Fruit fly (Drosophila melanogaster) whole organism, wandering third instar larva: ENCODE results near the gene elav.

Experiments
- Abd-B ChIP-seq: fragments of >200 bp; optimal IDR thresholded peaks from 2 replicates; lab custom pipeline; 2017; ENCODE audit warnings: missing biosample characterization, missing genetic modification characterization
- CG32264 ChIP-seq: fragments of 200-800 bp; sonication (Bioruptor generic); optimal IDR thresholded peaks from 2 replicates; lab custom pipeline; 2016; ENCODE audit warnings: missing biosample characterization, missing genetic modification characterization
- CG9705 ChIP-seq: fragments of 200-800 bp; sonication (Bioruptor generic); optimal IDR thresholded peaks from 2 replicates; lab custom pipeline; 2018; ENCODE audit warnings: missing biosample characterization, mild to moderate bottlenecking, missing genetic modification characterization
- Dif ChIP-seq: fragments of 200-275, 200-300 bp; sonication (Bioruptor generic); optimal IDR thresholded peaks from 2 replicates; lab custom pipeline; 2018; ENCODE audit warnings: missing biosample characterization, missing genetic modification characterization; ENCODE audit not compliant: partially characterized antibody
- GATAd ChIP-seq: sonication (Bioruptor generic); optimal IDR thresholded peaks from 2 replicates; lab custom pipeline; 2016; ENCODE audit warnings: missing biosample characterization, missing genetic modification characterization
- HLH106 ChIP-seq: fragments of 200-800 bp; optimal IDR thresholded peaks from 3 replicates; lab custom pipeline; 2019; ENCODE audit warnings: missing biosample characterization, mild to moderate bottlenecking, missing genetic modification characterization, moderate library complexity
- Hnf4 ChIP-seq: fragments of 200-800 bp; sonication (Bioruptor generic); optimal IDR thresholded peaks from 2 replicates; lab custom pipeline; 2016; ENCODE audit warnings: missing biosample characterization, mild to moderate bottlenecking, missing genetic modification characterization
- Hr78 ChIP-seq: fragments of >200 bp; optimal IDR thresholded peaks from 2 replicates; lab custom pipeline; 2017; ENCODE audit warnings: missing biosample characterization, missing genetic modification characterization
- Hr83 ChIP-seq: fragments of 200-300 bp; sonication (Bioruptor generic); optimal IDR thresholded peaks from 2 replicates; lab custom pipeline; 2016; ENCODE audit warnings: missing biosample characterization, mild to moderate bottlenecking, missing genetic modification characterization, moderate library complexity; ENCODE audit not compliant: poor library complexity, severe bottlenecking
- Jra ChIP-seq: sonication (Bioruptor generic); optimal IDR thresholded peaks from 2 replicates; lab custom pipeline; 2016; ENCODE audit warnings: missing biosample characterization, missing genetic modification characterization
- Mio ChIP-seq: sonication (Bioruptor generic); optimal IDR thresholded peaks from 2 replicates; lab custom pipeline; 2016; ENCODE audit warnings: missing biosample characterization, missing genetic modification characterization
- OdsH ChIP-seq: fragments of 200-800 bp; sonication (Bioruptor generic); optimal IDR thresholded peaks from 2 replicates; lab custom pipeline; 2016; ENCODE audit warnings: missing biosample characterization, mild to moderate bottlenecking, missing genetic modification characterization
- br ChIP-seq: fragments of 200-800 bp; sonication (Bioruptor generic); optimal IDR thresholded peaks from 2 replicates; lab custom pipeline; 2016; ENCODE audit warnings: missing biosample characterization, missing genetic modification characterization
- brk ChIP-seq: fragments of 200-800 bp; sonication (Bioruptor generic); optimal IDR thresholded peaks from 2 replicates; lab custom pipeline; 2016; ENCODE audit warnings: missing biosample characterization, mild to moderate bottlenecking, missing genetic modification characterization
- dmrt93B ChIP-seq: fragments of 200-800 bp; sonication (Bioruptor generic); optimal IDR thresholded peaks from 2 replicates; lab custom pipeline; 2018; ENCODE audit warnings: missing biosample characterization, mild to moderate bottlenecking, missing genetic modification characterization
- foxo ChIP-seq, 2 experiments: fragments of 200-800 bp; sonication (Bioruptor generic); optimal IDR thresholded peaks; 2 replicates in 1 of 2; 3 replicates in 1 of 2; lab custom pipeline; 2016 to 2017; ENCODE audit warnings: missing biosample characterization in 2 of 2, missing genetic modification characterization in 2 of 2
- fru ChIP-seq: fragments of 200-800 bp; sonication (Bioruptor generic); optimal IDR thresholded peaks from 3 replicates; lab custom pipeline; 2016; ENCODE audit warnings: missing biosample characterization, mild to moderate bottlenecking, missing genetic modification characterization
- lola ChIP-seq: fragments of >200 bp; optimal IDR thresholded peaks from 2 replicates; lab custom pipeline; 2017; ENCODE audit warnings: missing biosample characterization, missing genetic modification characterization
- psq ChIP-seq: fragments of 200-800 bp; sonication (Bioruptor generic); optimal IDR thresholded peaks from 3 replicates; lab custom pipeline; 2017; ENCODE audit warnings: missing biosample characterization, mild to moderate bottlenecking, missing genetic modification characterization, moderate library complexity
- rgr ChIP-seq: fragments of 200-800 bp; sonication (Bioruptor generic); optimal IDR thresholded peaks from 3 replicates; lab custom pipeline; 2016; ENCODE audit warnings: missing biosample characterization, mild to moderate bottlenecking, missing genetic modification characterization
- sage ChIP-seq: fragments of 200-800 bp; sonication (Bioruptor generic); optimal IDR thresholded peaks from 2 replicates; lab custom pipeline; 2016; ENCODE audit warnings: missing biosample characterization, mild to moderate bottlenecking, missing genetic modification characterization
- sv ChIP-seq: fragments of 200-800 bp; sonication (Bioruptor generic); optimal IDR thresholded peaks from 3 replicates; lab custom pipeline; 2016; ENCODE audit warnings: missing biosample characterization, missing genetic modification characterization
- usp ChIP-seq: fragments of >200 bp; optimal IDR thresholded peaks from 2 replicates; lab custom pipeline; 2017; ENCODE audit warnings: missing biosample characterization, missing genetic modification characterization
- woc ChIP-seq: sonication (Bioruptor generic); optimal IDR thresholded peaks from 2 replicates; lab custom pipeline; 2016; ENCODE audit warnings: missing biosample characterization, mild to moderate bottlenecking, missing genetic modification characterization

Gene elav

DNA sequence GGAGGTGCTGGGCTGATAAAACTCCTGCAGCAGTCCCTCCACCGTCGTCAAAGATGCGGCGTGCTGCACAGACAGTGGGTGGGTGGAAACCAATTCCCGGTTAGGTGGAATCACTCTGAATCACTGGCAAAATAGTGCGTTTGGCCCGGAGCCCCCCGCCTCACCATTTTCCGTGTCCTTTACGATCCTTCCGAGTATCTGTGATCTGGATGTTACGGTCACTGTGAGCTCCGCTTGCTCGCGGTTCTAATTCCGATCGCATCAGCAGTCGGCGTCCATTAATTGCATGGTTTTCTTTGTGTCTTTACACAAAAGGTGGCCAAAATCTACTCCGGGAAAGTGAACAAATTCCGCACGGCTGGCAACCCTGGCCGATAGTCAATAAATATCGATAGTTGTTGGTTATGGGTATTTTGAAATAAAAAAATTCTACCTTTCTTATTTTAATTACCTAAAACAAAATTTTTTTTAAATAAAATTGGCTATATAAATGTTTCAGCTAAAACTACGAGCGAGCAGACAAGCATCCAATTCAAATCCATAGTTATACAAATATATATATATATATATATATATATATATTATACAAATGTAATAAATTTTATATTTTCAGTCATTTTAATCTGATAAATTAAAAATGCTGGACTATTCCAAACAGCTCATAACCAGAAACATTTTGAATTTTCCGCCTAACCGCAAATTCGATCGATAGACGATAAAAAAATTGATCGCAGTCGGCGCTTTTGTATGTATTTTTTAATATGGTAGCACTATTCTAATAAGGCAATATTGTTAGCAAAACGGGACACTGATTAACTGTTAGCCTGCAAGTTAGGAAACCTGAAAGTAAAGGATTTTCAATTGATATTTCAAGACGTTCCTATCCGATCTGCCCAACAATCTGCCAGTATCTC is 46.5 kb downstream of the elav start, which contains the start of the genes ebo and CG13373:
ebo (minus strand) TSS at position 350 of the 914 bp plus-strand sequence.
CG13373 (plus strand) TSS at position 755 of the 914 bp plus-strand sequence.
- peak; percentile 58 for TF ChIP-seq rgr (GFP tag; lab: Kevin White, UChicago)
- TF ChIP-seq fru (GFP tag; lab: Kevin White, UChicago), result no peak
- TF ChIP-seq psq (GFP tag; lab: Kevin White, UChicago), result peak; percentile 23
- no peak for TF ChIP-seq Abd-B (GFP tag; lab: Kevin White, UChicago)
- TF ChIP-seq HLH106, result peak; percentile 53
- TF ChIP-seq foxo (GFP tag; optimal IDR thresholded peaks at IDR 0.05; lab: Kevin White, UChicago), result peak in 1 of 2 experiments; percentile 46
- TF ChIP-seq OdsH (GFP tag; lab: Kevin White, UChicago), result peak; percentile 13
- TF ChIP-seq Hr83 (GFP tag; lab: Kevin White, UChicago), result peak; percentile 69

DNA sequence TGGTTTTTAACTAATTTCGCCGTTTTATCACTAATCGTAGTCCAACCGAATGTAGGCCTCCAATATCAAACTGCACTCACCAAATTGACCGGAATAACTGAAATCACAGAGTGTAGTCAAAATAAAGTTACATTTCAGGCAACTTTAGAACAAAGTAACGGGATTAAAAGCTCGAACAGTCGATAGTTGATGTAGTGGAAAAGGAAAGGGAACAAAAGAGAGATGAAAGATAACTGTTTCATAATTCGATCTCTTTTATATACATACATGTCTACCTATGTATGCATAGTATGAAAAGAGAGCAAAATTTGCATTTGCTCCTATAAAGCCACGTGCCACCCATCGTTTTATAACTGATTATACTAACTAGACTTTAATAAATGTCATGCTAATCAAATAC is 52.4 kb downstream of the elav start, which contains the start of gene CG32816:
CG32816 (minus strand) TSS at position 101 of the 400 bp plus-strand sequence.
- TF ChIP-seq Hr83 (GFP tag; lab: Kevin White, UChicago) (no peak), usp (no peak)

DNA sequence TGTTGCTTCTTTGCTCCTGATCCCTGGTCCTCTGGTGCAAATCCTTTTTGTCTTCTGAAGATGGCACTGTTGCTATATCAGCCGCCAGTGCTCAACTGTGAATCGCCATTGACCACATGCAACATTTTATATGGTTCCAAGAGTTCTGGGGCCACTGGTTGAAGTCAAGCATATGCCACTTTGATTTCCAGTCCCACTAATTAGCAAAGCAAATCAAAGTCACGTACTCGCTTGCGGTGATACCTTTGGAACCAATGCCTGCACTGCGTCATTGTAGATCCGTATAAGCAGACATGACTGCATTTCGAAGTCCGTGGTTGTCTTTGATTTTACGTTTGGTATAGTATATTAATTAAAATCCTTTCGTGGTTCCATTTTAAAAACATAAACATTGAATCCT is 53.8 kb downstream of the elav start, which contains the start of gene Cyp4g1:
Cyp4g1 (minus strand) TSS at position 101 of the 400 bp plus-strand sequence.
- TF ChIP-seq Hr83 (GFP tag; lab: Kevin White, UChicago) (no peak), GATAd (no peak), usp (no peak), Dif (GFP tag; lab: Kevin White, UChicago) (no peak), Hnf4 (GFP tag; lab: Kevin White, UChicago) (no peak), br (GFP tag; lab: Kevin White, UChicago) (no peak), Hr78 (GFP tag; lab: Kevin White, UChicago) (no peak), CG9705 (GFP tag; lab: Kevin White, UChicago) (no peak)

- TF ChIP-seq psq (GFP tag; lab: Kevin White, UChicago) (no peak), dmrt93B (GFP tag; lab: Kevin White, UChicago) (no peak), rgr (GFP tag; lab: Kevin White, UChicago) (no peak), sage (no peak), CG32264 (GFP tag; lab: Kevin White, UChicago) (no peak), CG9705 (GFP tag; lab: Kevin White, UChicago) (no peak)
Measured at dm6 chrX:463934-464333, 59.1 kb downstream of the elav start.

DNA sequence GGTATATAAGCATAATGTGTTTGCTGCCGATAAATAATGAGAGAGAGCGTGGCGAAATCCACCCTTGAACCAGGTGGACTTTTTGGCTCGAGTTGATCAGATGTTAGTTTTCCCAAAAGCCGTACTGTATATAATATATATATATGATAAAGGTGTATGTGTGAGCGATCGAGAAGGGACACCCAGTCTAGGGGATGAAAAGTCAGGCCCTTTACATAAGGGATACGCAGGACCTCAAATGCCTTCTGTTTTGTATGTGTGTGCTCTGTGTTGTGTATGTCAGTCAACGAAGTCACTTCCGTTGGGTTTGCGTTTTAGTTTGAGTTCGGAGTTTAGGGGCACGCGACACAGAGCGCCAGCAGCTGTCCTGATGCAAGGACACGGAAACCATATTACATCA is 62.6 kb downstream of the elav start, which contains the start of gene ase:
ase (plus strand) TSS at position 301 of the 400 bp plus-strand sequence.
- TF ChIP-seq psq (GFP tag; lab: Kevin White, UChicago) (no peak), woc (GFP tag; lab: Kevin White, UChicago) (no peak), br (GFP tag; lab: Kevin White, UChicago) (no peak), sage (no peak), rgr (GFP tag; lab: Kevin White, UChicago) (no peak), lola (GFP tag; lab: Kevin White, UChicago) (no peak), Hr83 (GFP tag; lab: Kevin White, UChicago) (no peak), Mio (GFP tag; lab: Kevin White, UChicago) (no peak), Jra (no peak), sv (no peak), brk (no peak)
